Fruit fly (Drosophila melanogaster) whole organism, prepupa: ENCODE results near the gene CG7912.

ENCODE experiments used
- Blimp-1 ChIP-seq: fragments of 200-800 bp; sonication (Bioruptor generic); optimal IDR thresholded peaks from 3 replicates; lab custom pipeline; 2017; ENCODE audit warnings: missing biosample characterization, missing genetic modification characterization, mild to moderate bottlenecking, moderate library complexity, missing genetic modification reagents
- CG10631 ChIP-seq: fragments of 200-800 bp; sonication (Bioruptor generic); optimal IDR thresholded peaks from 2 replicates; lab custom pipeline; 2016; ENCODE audit warnings: missing biosample characterization, missing genetic modification characterization
- CG10669 ChIP-seq: fragments of 200-800 bp; sonication (Bioruptor generic); optimal IDR thresholded peaks from 3 replicates; lab custom pipeline; 2018; ENCODE audit warnings: missing biosample characterization, mild to moderate bottlenecking, missing genetic modification characterization, moderate library complexity
- CG11294 ChIP-seq: fragments of 200-800 bp; sonication (Bioruptor generic); IDR thresholded peaks from 2 replicates; pipeline ENCODE4 v1.3.6; 2022; ENCODE audit warnings: missing biosample characterization, missing genetic modification characterization
- CG11762 ChIP-seq: fragments of 200-800 bp; sonication (Bioruptor generic); optimal IDR thresholded peaks from 3 replicates; lab custom pipeline; 2016; ENCODE audit warnings: missing biosample characterization, missing genetic modification characterization; ENCODE audit not compliant: insufficient read depth
- CG15336 ChIP-seq: fragments of 200-800 bp; sonication (Bioruptor generic); IDR thresholded peaks from 2 replicates; pipeline ENCODE4 v1.3.6; 2022; ENCODE audit warnings: missing biosample characterization, missing genetic modification characterization
- CG1621 ChIP-seq: fragments of 200-800 bp; sonication (Bioruptor generic); optimal IDR thresholded peaks from 3 replicates; lab custom pipeline; 2018; ENCODE audit warnings: missing biosample characterization, mild to moderate bottlenecking, missing genetic modification characterization
- CG16779 ChIP-seq: fragments of 200-800 bp; sonication (Bioruptor generic); optimal IDR thresholded peaks from 3 replicates; lab custom pipeline; 2017; ENCODE audit warnings: missing biosample characterization, mild to moderate bottlenecking, missing genetic modification characterization
- CG3032 ChIP-seq: fragments of 200-800 bp; optimal IDR thresholded peaks from 2 replicates; lab custom pipeline; 2019; ENCODE audit warnings: missing biosample characterization, mild to moderate bottlenecking, missing genetic modification characterization, moderate library complexity
- CG31627 ChIP-seq: fragments of 200-800 bp; sonication (Bioruptor generic); optimal IDR thresholded peaks from 3 replicates; lab custom pipeline; 2016; ENCODE audit warnings: missing biosample characterization, missing genetic modification characterization
- CG34406 ChIP-seq: fragments of 200-800 bp; sonication (Bioruptor generic); optimal IDR thresholded peaks from 3 replicates; lab custom pipeline; 2016; ENCODE audit warnings: missing biosample characterization, missing genetic modification characterization
- CG3919 ChIP-seq: fragments of 200-800 bp; sonication (Bioruptor generic); optimal IDR thresholded peaks from 3 replicates; lab custom pipeline; 2016; ENCODE audit warnings: missing biosample characterization, missing genetic modification characterization
- CG4318 ChIP-seq: fragments of 200-800 bp; sonication (Bioruptor generic); optimal IDR thresholded peaks from 3 replicates; lab custom pipeline; 2017; ENCODE audit warnings: missing biosample characterization, mild to moderate bottlenecking, missing genetic modification characterization
- CG6276 ChIP-seq: fragments of 200-800 bp; sonication (Bioruptor generic); optimal IDR thresholded peaks from 2 replicates; lab custom pipeline; 2017; ENCODE audit warnings: missing biosample characterization, mild to moderate bottlenecking, missing genetic modification characterization
- CG6808 ChIP-seq: fragments of 200-800 bp; sonication (Bioruptor generic); optimal IDR thresholded peaks from 3 replicates; lab custom pipeline; 2017; ENCODE audit warnings: missing biosample characterization, missing genetic modification characterization, mild to moderate bottlenecking, moderate library complexity, missing genetic modification reagents
- CG6854 ChIP-seq: fragments of 200-800 bp; sonication (Bioruptor generic); optimal IDR thresholded peaks from 2 replicates; lab custom pipeline; 2017; ENCODE audit warnings: missing biosample characterization, mild to moderate bottlenecking, missing genetic modification characterization
- CG8119 ChIP-seq: fragments of 200-800 bp; sonication (Bioruptor generic); IDR thresholded peaks from 3 replicates; pipeline ENCODE4 v1.3.6; 2022; ENCODE audit warnings: missing biosample characterization, missing genetic modification characterization
- CG8319 ChIP-seq: fragments of 200-800 bp; sonication (Bioruptor generic); optimal IDR thresholded peaks from 3 replicates; lab custom pipeline; 2016; ENCODE audit warnings: missing biosample characterization, missing genetic modification characterization
- Eip78C ChIP-seq: fragments of 200-800 bp; sonication (Bioruptor generic); peaks from one replicate; lab custom pipeline; 2016; ENCODE audit warnings: missing biosample characterization, missing genetic modification characterization
- Eip93F ChIP-seq: fragments of 200-800 bp; sonication (Bioruptor generic); optimal IDR thresholded peaks from 2 replicates; lab custom pipeline; 2016; ENCODE audit warnings: missing biosample characterization, mild to moderate bottlenecking, missing genetic modification characterization
- Hr39 ChIP-seq: fragments of 200-800 bp; sonication (Bioruptor generic); optimal IDR thresholded peaks from 2 replicates; lab custom pipeline; 2016; ENCODE audit warnings: missing biosample characterization, missing genetic modification characterization
- Lpt ChIP-seq: fragments of 200-800 bp; sonication (Bioruptor generic); optimal IDR thresholded peaks from 3 replicates; lab custom pipeline; 2016; ENCODE audit warnings: missing biosample characterization, missing genetic modification characterization
- Sox14 ChIP-seq: fragments of 200-800 bp; sonication (Bioruptor generic); optimal IDR thresholded peaks from 3 replicates; lab custom pipeline; 2016; ENCODE audit warnings: missing biosample characterization, missing genetic modification characterization
- Sox15 ChIP-seq: fragments of 200-800 bp; sonication (Bioruptor generic); optimal IDR thresholded peaks from 3 replicates; lab custom pipeline; 2016; ENCODE audit warnings: missing biosample characterization, missing genetic modification characterization
- achi ChIP-seq: fragments of 200-800 bp; sonication (Bioruptor generic); optimal IDR thresholded peaks from 3 replicates; lab custom pipeline; 2016; ENCODE audit warnings: missing biosample characterization, missing genetic modification characterization
- acj6 ChIP-seq: fragments of 200-800 bp; sonication (Bioruptor generic); optimal IDR thresholded peaks from 3 replicates; lab custom pipeline; 2016; ENCODE audit warnings: missing biosample characterization, missing genetic modification characterization
- cyc ChIP-seq: fragments of 200-800 bp; sonication (Bioruptor generic); optimal IDR thresholded peaks from 3 replicates; lab custom pipeline; 2016; ENCODE audit warnings: missing biosample characterization, missing genetic modification characterization
- dsx ChIP-seq: fragments of 200-800 bp; optimal IDR thresholded peaks from 3 replicates; lab custom pipeline; 2019; ENCODE audit warnings: missing biosample characterization, mild to moderate bottlenecking, missing genetic modification characterization, moderate library complexity; ENCODE audit not compliant: poor library complexity, severe bottlenecking
- eg ChIP-seq: fragments of 200-800 bp; sonication (Bioruptor generic); IDR thresholded peaks from 3 replicates; pipeline ENCODE4 v1.3.6; 2022; ENCODE audit warnings: missing biosample characterization, missing genetic modification characterization
- esn ChIP-seq: fragments of 200-800 bp; sonication (Bioruptor generic); optimal IDR thresholded peaks from 2 replicates; lab custom pipeline; 2016; ENCODE audit warnings: missing biosample characterization, mild to moderate bottlenecking, missing genetic modification characterization, moderate library complexity
- fd85E ChIP-seq: fragments of 200-800 bp; sonication (Bioruptor generic); optimal IDR thresholded peaks from 3 replicates; lab custom pipeline; 2016; ENCODE audit warnings: missing biosample characterization, missing genetic modification characterization
- fkh ChIP-seq: fragments of 200-800 bp; sonication (Bioruptor generic); optimal IDR thresholded peaks from 3 replicates; lab custom pipeline; 2017; ENCODE audit warnings: missing biosample characterization, mild to moderate bottlenecking, missing genetic modification characterization, moderate library complexity
- net ChIP-seq: fragments of 200-800 bp; sonication (Bioruptor generic); optimal IDR thresholded peaks from 3 replicates; lab custom pipeline; 2016; ENCODE audit warnings: missing biosample characterization, missing genetic modification characterization
- pdm3 ChIP-seq: fragments of 200-800 bp; sonication (Bioruptor generic); optimal IDR thresholded peaks from 3 replicates; lab custom pipeline; 2016; ENCODE audit warnings: missing biosample characterization, missing genetic modification characterization
- salr ChIP-seq, 2 experiments: fragments of 200-800 bp; sonication (Bioruptor generic); optimal IDR thresholded peaks; 3 replicates each; lab custom pipeline; 2016 to 2018; ENCODE audit warnings: missing biosample characterization in 2 of 2, missing genetic modification characterization in 2 of 2, mild to moderate bottlenecking in 1 of 2
- ss ChIP-seq, 2 experiments: fragments of 200-800 bp; sonication (Bioruptor generic); optimal IDR thresholded peaks; 2 replicates in 1 of 2; 3 replicates in 1 of 2; lab custom pipeline; 2017 to 2018; ENCODE audit warnings: mild to moderate bottlenecking in 2 of 2, missing biosample characterization in 2 of 2, missing genetic modification characterization in 2 of 2, moderate library complexity in 1 of 2
- svp ChIP-seq: fragments of 200-800 bp; sonication (Bioruptor generic); peaks from one replicate; lab custom pipeline; 2016; ENCODE audit warnings: missing biosample characterization, missing genetic modification characterization
- topi ChIP-seq: fragments of 200-800 bp; sonication (Bioruptor generic); optimal IDR thresholded peaks from 3 replicates; lab custom pipeline; 2016; ENCODE audit warnings: missing biosample characterization, missing genetic modification characterization
- vri ChIP-seq: fragments of 200-800 bp; sonication (Bioruptor generic); optimal IDR thresholded peaks from 3 replicates; lab custom pipeline; 2016; ENCODE audit warnings: missing biosample characterization, mild to moderate bottlenecking, missing genetic modification characterization

The CG7912 gene

dm6 chr3R:30032281-30032680 lies 23.3 kb upstream of the CG7912 start:
- TF ChIP-seq Eip78C (GFP tag; lab: Kevin White, UChicago) (no peak), fkh (GFP tag; lab: Kevin White, UChicago) (no peak), CG6276 (GFP tag; lab: Kevin White, UChicago) (no peak), pdm3 (GFP tag; lab: Kevin White, UChicago) (no peak), CG11294 (GFP tag; lab: Robert Waterston, UW) (no peak), CG1621 (tag; lab: Kevin White, UChicago) (no peak), Sox15 (no peak), CG31627 (no peak), CG3919 (GFP tag; lab: Kevin White, UChicago) (no peak), salr (GFP tag; optimal IDR thresholded peaks at IDR 0.05; lab: Kevin White, UChicago) (no peak), CG4318 (GFP tag; lab: Kevin White, UChicago) (no peak)

- no peak for TF ChIP-seq CG11762 (GFP tag; lab: Kevin White, UChicago)
- no peak for TF ChIP-seq cyc (GFP tag; lab: Kevin White, UChicago)
- TF ChIP-seq CG3032, result no peak
- no peak for TF ChIP-seq dsx (GFP tag; lab: Kevin White, UChicago)
- no peak for TF ChIP-seq net (GFP tag; lab: Kevin White, UChicago)
These were observed 21.1 kb upstream of the CG7912 start for dm6 chr3R:30030061-30030460.

dm6 chr3R:30023445-30023844 lies 14.5 kb upstream of the CG7912 start:
- no peak for TF ChIP-seq CG6276 (GFP tag; lab: Kevin White, UChicago)
- no peak for TF ChIP-seq achi (GFP tag; lab: Kevin White, UChicago)
- TF ChIP-seq CG6808 (GFP tag; lab: Kevin White, UChicago), result no peak
- TF ChIP-seq vri (GFP tag; lab: Kevin White, UChicago), result no peak
- no peak for TF ChIP-seq fd85E (GFP tag; lab: Kevin White, UChicago)
- no peak for TF ChIP-seq eg (GFP tag; lab: Robert Waterston, UW)
- no peak for TF ChIP-seq CG8319 (GFP tag; lab: Kevin White, UChicago)
- TF ChIP-seq CG31627, result no peak

dm6 chr3R:30022452-30023028 lies 13.6 kb upstream of the CG7912 start, which contains the start of the genes RpS28a and Axn:
RpS28a (minus strand) TSS chr3R:30022648.
Axn (plus strand) TSS chr3R:30022842.
- peak; percentile 9 for TF ChIP-seq Hr39
- TF ChIP-seq svp (GFP tag; lab: Kevin White, UChicago), result peak; percentile 96
- no peak for TF ChIP-seq acj6 (GFP tag; lab: Kevin White, UChicago)
- TF ChIP-seq cyc (GFP tag; lab: Kevin White, UChicago), result peak; percentile 1
- no peak for TF ChIP-seq achi (GFP tag; lab: Kevin White, UChicago)
- TF ChIP-seq fkh (GFP tag; lab: Kevin White, UChicago), result no peak
- no peak for TF ChIP-seq Eip93F (GFP tag; lab: Kevin White, UChicago)
- TF ChIP-seq Sox14 (GFP tag; lab: Kevin White, UChicago), result no peak
- TF ChIP-seq CG31627, result peak; percentile 6
- peak; percentile 100 for TF ChIP-seq CG8319 (GFP tag; lab: Kevin White, UChicago)
- no peak for TF ChIP-seq CG10631 (GFP tag; lab: Kevin White, UChicago)

dm6 chr3R:30021559-30022451 lies 12.8 kb upstream of the CG7912 start, which contains the start of gene Mgat2:
Mgat2 (minus strand) TSS chr3R:30022221.
- TF ChIP-seq CG34406 (GFP tag; lab: Kevin White, UChicago), result peak; percentile 4
- TF ChIP-seq Lpt (GFP tag; lab: Kevin White, UChicago), result peak; percentile 68
- TF ChIP-seq topi (GFP tag; lab: Kevin White, UChicago), result peak; percentile 10
- TF ChIP-seq CG1621 (tag; lab: Kevin White, UChicago), result peak; percentile 42
- TF ChIP-seq CG8319 (GFP tag; lab: Kevin White, UChicago), result no peak
- TF ChIP-seq CG8119 (GFP tag; lab: Robert Waterston, UW), result peak; percentile 63; the same call in 2 of the 3 replicates
- peak; percentile 62; the same call in 2 of the 3 replicates for TF ChIP-seq eg (GFP tag; lab: Robert Waterston, UW)
- TF ChIP-seq Blimp-1, result peak; percentile 99
- TF ChIP-seq CG3032, result no peak
- TF ChIP-seq CG16779, result peak; percentile 50
- TF ChIP-seq esn (GFP tag; lab: Kevin White, UChicago), result peak; percentile 54
- TF ChIP-seq Eip78C (GFP tag; lab: Kevin White, UChicago), result peak; percentile 80
- TF ChIP-seq achi (GFP tag; lab: Kevin White, UChicago), result no peak
- TF ChIP-seq CG10669 (GFP tag; lab: Kevin White, UChicago), result peak; percentile 35
- TF ChIP-seq CG31627, result no peak
- peak; percentile 74 for TF ChIP-seq CG15336 (GFP tag; lab: Robert Waterston, UW)
- no peak for TF ChIP-seq ss (GFP tag; optimal IDR thresholded peaks at IDR 0.05; lab: Kevin White, UChicago)
- TF ChIP-seq CG6854 (GFP tag; lab: Kevin White, UChicago), result peak; percentile 92
